Fruit fly (Drosophila melanogaster) whole organism, embryonic: ENCODE measurements around the gene rho-4.

Experiments
- B-H2 ChIP-seq: fragments of 200-800 bp; sonication (Bioruptor generic); optimal IDR thresholded peaks from 2 replicates; lab custom pipeline; 2018; ENCODE audit warnings: missing biosample characterization, mild to moderate bottlenecking, missing genetic modification characterization
- Blimp-1 ChIP-seq: fragments of 200-800 bp; sonication (Bioruptor generic); optimal IDR thresholded peaks from 3 replicates; lab custom pipeline; 2018; ENCODE audit warnings: missing biosample characterization, missing genetic modification characterization, mild to moderate bottlenecking, moderate library complexity, missing genetic modification reagents
- CG17361 ChIP-seq: fragments of 200-800 bp; sonication (Bioruptor generic); IDR thresholded peaks from 3 replicates; pipeline ENCODE4 v1.3.6; 2022; ENCODE audit warnings: missing biosample characterization, missing genetic modification characterization
- CG8388 ChIP-seq: fragments of 200-800 bp; sonication (Bioruptor generic); optimal IDR thresholded peaks from 2 replicates; lab custom pipeline; 2019; ENCODE audit warnings: missing biosample characterization, mild to moderate bottlenecking, missing genetic modification characterization, moderate library complexity
- H15 ChIP-seq: fragments of 200-800 bp; sonication (Bioruptor generic); IDR thresholded peaks from 3 replicates; pipeline ENCODE4 v1.3.6; 2022; ENCODE audit warnings: missing biosample characterization, missing genetic modification characterization
- trh ChIP-seq: fragments of 200-800 bp; sonication (Bioruptor generic); optimal IDR thresholded peaks from 2 replicates; lab custom pipeline; 2016; ENCODE audit warnings: missing biosample characterization, missing genetic modification characterization
- zfh2 ChIP-seq: fragments of 200-800 bp; sonication (Bioruptor generic); optimal IDR thresholded peaks from 2 replicates; lab custom pipeline; 2016; ENCODE audit warnings: missing biosample characterization, missing genetic modification characterization

The rho-4 gene

dm6 chrX:11652991-11653390, 53.4 kb downstream of the rho-4 start (continued):
- no peak for TF ChIP-seq H15 (GFP tag; lab: Robert Waterston, UW)
- no peak for TF ChIP-seq trh
- TF ChIP-seq Blimp-1 (GFP tag; lab: Kevin White, UChicago): peak; percentile 34
- TF ChIP-seq CG8388 (GFP tag; lab: Kevin White, UChicago): no peak
- no peak for TF ChIP-seq zfh2 (GFP tag; lab: Kevin White, UChicago)
- 0 out of 3 replicates have a peak, but pooled peaks have one; percentile 16 for TF ChIP-seq CG17361
- no peak for TF ChIP-seq B-H2 (GFP tag; lab: Kevin White, UChicago)
